Fruit fly (Drosophila melanogaster): ENCODE data around the gene Arf1.

Gene Arf1

dm6 chr3L:22847679-22848118 is 24.3 kb downstream of the Arf1 start (continued):
- no peak for TF ChIP-seq CG13123 (GFP tag; optimal IDR thresholded peaks at IDR 0.05)
- no peak for TF ChIP-seq mirr (GFP tag; optimal IDR thresholded peaks at IDR 0.05)
- no peak for TF ChIP-seq CG14441 (GFP tag; IDR thresholded peaks at IDR 0.05)
- TF ChIP-seq CG13424 (tag; optimal IDR thresholded peaks at IDR 0.05) = no peak
- TF ChIP-seq Eip74EF (GFP tag; optimal IDR thresholded peaks at IDR 0.05) = no peak
- peak; percentile 21; the same call in 1 of the 3 replicates for TF ChIP-seq ci (GFP tag; IDR thresholded peaks at IDR 0.05)
- no peak for TF ChIP-seq tll (GFP tag; optimal IDR thresholded peaks at IDR 0.05)
- TF ChIP-seq tna (GFP tag; IDR thresholded peaks at IDR 0.05; ENCODE audit: partially characterized antibody) = peak; percentile 94
- no peak for TF ChIP-seq CG17385 (GFP tag; optimal IDR thresholded peaks at IDR 0.05)
- TF ChIP-seq gfzf (GFP tag; optimal IDR thresholded peaks at IDR 0.05) = no peak
- TF ChIP-seq so (GFP tag; IDR thresholded peaks at IDR 0.05) = peak; percentile 54; the same call in 2 of the 3 replicates
- TF ChIP-seq Dp (GFP tag; optimal IDR thresholded peaks at IDR 0.05) = no peak
- no peak for TF ChIP-seq luna (GFP tag; optimal IDR thresholded peaks at IDR 0.05)
- no peak for TF ChIP-seq dpn (GFP tag; optimal IDR thresholded peaks at IDR 0.05)
- TF ChIP-seq CG6791 (GFP tag; IDR thresholded peaks at IDR 0.05; ENCODE audit: partially characterized antibody) = peak; percentile 98
- peak; percentile 33; the same call in 1 of the 2 replicates for TF ChIP-seq sob (GFP tag; IDR thresholded peaks at IDR 0.05)
- TF ChIP-seq CG2678 (tag; optimal IDR thresholded peaks at IDR 0.05) = no peak
- no peak for TF ChIP-seq CG12659 (GFP tag; optimal IDR thresholded peaks at IDR 0.05)
- no peak for TF ChIP-seq CG1792 (GFP tag; optimal IDR thresholded peaks at IDR 0.05)
- TF ChIP-seq CG18011 (GFP tag; optimal IDR thresholded peaks at IDR 0.05) = no peak
- peak; percentile 84; the same call in 2 of the 4 replicates for TF ChIP-seq chinmo (GFP tag; IDR thresholded peaks at IDR 0.05; ENCODE audit: partially characterized antibody)
- TF ChIP-seq CG11398 (GFP tag; optimal IDR thresholded peaks at IDR 0.05) = no peak
- TF ChIP-seq HLH3B (GFP tag; IDR thresholded peaks at IDR 0.05) = no peak
- no peak for TF ChIP-seq dimm (GFP tag; IDR thresholded peaks at IDR 0.05)
- no peak for TF ChIP-seq sqz (GFP tag; optimal IDR thresholded peaks at IDR 0.05)
- TF ChIP-seq Mad (GFP tag; optimal IDR thresholded peaks at IDR 0.05) = no peak
- TF ChIP-seq CG14965 (GFP tag; optimal IDR thresholded peaks at IDR 0.05; ENCODE audit: borderline replicate concordance) = no peak
- no peak for TF ChIP-seq CG1603 (tag; optimal IDR thresholded peaks at IDR 0.05)
- TF ChIP-seq CG14860 (GFP tag; IDR thresholded peaks at IDR 0.05; ENCODE audit: partially characterized antibody) = peak; percentile 95
- TF ChIP-seq Scr (GFP tag; IDR thresholded peaks at IDR 0.05; ENCODE audit: partially characterized antibody) = peak; percentile 81
- TF ChIP-seq CG34224 (GFP tag; IDR thresholded peaks at IDR 0.05; ENCODE audit: partially characterized antibody) = peak; percentile 70; the same call in 2 of the 3 replicates
- TF ChIP-seq E2f2 (GFP tag; IDR thresholded peaks at IDR 0.05) = no peak
- TF ChIP-seq wek (GFP tag; optimal IDR thresholded peaks at IDR 0.05) = no peak
- no peak for TF ChIP-seq Dip2 (GFP tag; IDR thresholded peaks at IDR 0.05)
- TF ChIP-seq lov (optimal IDR thresholded peaks at IDR 0.05) = no peak
- no peak; the same call in 2 of the 3 replicates for TF ChIP-seq lov (GFP tag; IDR thresholded peaks at IDR 0.05)
- TF ChIP-seq ken (GFP tag; IDR thresholded peaks at IDR 0.05) = 0 out of 3 replicates have a peak, but pooled peaks have one; percentile 37
- TF ChIP-seq fd102C (GFP tag; optimal IDR thresholded peaks at IDR 0.05) = no peak
- no peak for TF ChIP-seq eyg (GFP tag; optimal IDR thresholded peaks at IDR 0.05)
- TF ChIP-seq HmgD (GFP tag; optimal IDR thresholded peaks at IDR 0.05) = no peak
- TF ChIP-seq CG6654 (GFP tag; optimal IDR thresholded peaks at IDR 0.05) = no peak
- no peak for TF ChIP-seq Doc2 (GFP tag; IDR thresholded peaks at IDR 0.05)
- TF ChIP-seq corto (GFP tag; optimal IDR thresholded peaks at IDR 0.05) = no peak
- no peak for TF ChIP-seq Trl (optimal IDR thresholded peaks at IDR 0.05)
- no peak for TF ChIP-seq Trl (GFP tag; optimal IDR thresholded peaks at IDR 0.05)
- no peak for TF ChIP-seq CG4820 (GFP tag; optimal IDR thresholded peaks at IDR 0.05)
- TF ChIP-seq Adf1 (GFP tag; IDR thresholded peaks at IDR 0.05) = no peak
- no peak for TF ChIP-seq CG33213 (GFP tag; optimal IDR thresholded peaks at IDR 0.05)
- TF ChIP-seq Pdp1 (GFP tag; optimal IDR thresholded peaks at IDR 0.05) = no peak
- no peak for TF ChIP-seq CG9876 (GFP tag; optimal IDR thresholded peaks at IDR 0.05)

Data from whole organism, embryonic.